Worm (Caenorhabditis elegans) whole organism, L1 larva: ENCODE results near the gene W03F9.2.

Experiments used
- C16A3.4 ChIP-seq: fragments of 150-350 bp; optimal IDR thresholded peaks from 2 replicates; lab custom pipeline; 2014; ENCODE audit warnings: missing biosample characterization, missing genetic modification characterization
- Y116A8C.19 ChIP-seq: sonication (generic microtip); optimal IDR thresholded peaks from 2 replicates; lab custom pipeline; 2016; ENCODE audit warnings: missing compliant biosample characterization, missing genetic modification characterization, borderline replicate concordance
- aha-1 ChIP-seq: fragments of 150-350 bp; optimal IDR thresholded peaks from 2 replicates; lab custom pipeline; 2014; ENCODE audit warnings: missing biosample characterization, missing genetic modification characterization
- alr-1 ChIP-seq: fragments of 200-800 bp; sonication (Bioruptor generic); optimal IDR thresholded peaks from 2 replicates; lab custom pipeline; 2018; ENCODE audit warnings: borderline replicate concordance, mild to moderate bottlenecking, missing genetic modification characterization, missing compliant biosample characterization
- blmp-1 ChIP-seq: fragments of 150-350 bp; optimal IDR thresholded peaks from 2 replicates; lab custom pipeline; 2014; ENCODE audit warnings: missing biosample characterization, missing genetic modification characterization
- ceh-8 ChIP-seq: fragments of 200-800 bp; sonication (Bioruptor generic); optimal IDR thresholded peaks from 2 replicates; lab custom pipeline; 2018; ENCODE audit warnings: mild to moderate bottlenecking, missing genetic modification characterization, moderate library complexity, missing compliant biosample characterization
- ceh-82 ChIP-seq, 3 experiments: fragments of 150-350 bp in 1 of 3; sonication (generic microtip) in 2 of 3; optimal IDR thresholded peaks; 2 replicates each; lab custom pipeline; 2014 to 2017; ENCODE audit warnings: missing biosample characterization in 3 of 3, missing genetic modification characterization in 3 of 3
- ceh-88 ChIP-seq: fragments of 200-800 bp; sonication (Bioruptor generic); IDR thresholded peaks from 2 replicates; pipeline ENCODE4 v1.3.6; 2022; ENCODE audit warnings: missing genetic modification characterization, missing compliant biosample characterization
- dpl-1 ChIP-seq, 3 experiments: fragments of 150-350 bp in 2 of 3; sonication (generic microtip) in 1 of 3; optimal IDR thresholded peaks; 2 replicates each; lab custom pipeline; 2014 to 2017; ENCODE audit warnings: missing biosample characterization in 3 of 3, missing genetic modification characterization in 3 of 3, missing genetic modification reagents in 3 of 3
- dsc-1 ChIP-seq: sonication (generic microtip); optimal IDR thresholded peaks from 2 replicates; lab custom pipeline; 2016; ENCODE audit warnings: mild to moderate bottlenecking, missing genetic modification characterization, missing compliant biosample characterization
- efl-1 ChIP-seq, 4 experiments: fragments of 150-350 bp; optimal IDR thresholded peaks in 3 of 4; peaks in 1 of 4; 1 replicate in 1 of 4; 2 replicates in 3 of 4; lab custom pipeline; 2014; ENCODE audit warnings: missing biosample characterization in 2 of 4, missing genetic modification characterization in 2 of 4, missing genetic modification reagents in 2 of 4
- efl-3 ChIP-seq: fragments of 200-800 bp; sonication (Bioruptor generic); optimal IDR thresholded peaks from 2 replicates; lab custom pipeline; 2018; ENCODE audit warnings: mild to moderate bottlenecking, missing genetic modification characterization, missing compliant biosample characterization
- egl-13 ChIP-seq: sonication (generic microtip); optimal IDR thresholded peaks from 2 replicates; lab custom pipeline; 2016; ENCODE audit warnings: missing genotype, missing genetic modification reagents, missing genetic modification characterization, missing compliant biosample characterization
- elt-3 ChIP-seq, 6 experiments: fragments of 150-350 bp in 1 of 6; sonication (generic microtip); optimal IDR thresholded peaks; 2 replicates each; lab custom pipeline; 2017 to 2018; ENCODE audit warnings: missing biosample characterization in 6 of 6, missing genetic modification characterization in 6 of 6, inconsistent platforms in 1 of 6
- fkh-10 ChIP-seq: sonication (generic microtip); optimal IDR thresholded peaks from 2 replicates; lab custom pipeline; 2017; ENCODE audit warnings: missing biosample characterization, missing genetic modification reagents, missing genetic modification characterization
- fos-1 ChIP-seq: fragments of 150-350 bp; optimal IDR thresholded peaks from 2 replicates; lab custom pipeline; 2014; ENCODE audit warnings: missing biosample characterization, missing genetic modification characterization
- grh-1 ChIP-seq: fragments of 200-800 bp; sonication (Bioruptor generic); IDR thresholded peaks from 2 replicates; pipeline ENCODE4 v1.3.6; 2022; ENCODE audit warnings: missing genetic modification reagents, missing genetic modification characterization, missing compliant biosample characterization
- hlh-17 ChIP-seq: fragments of 200-800 bp; sonication (Bioruptor generic); optimal IDR thresholded peaks from 2 replicates; lab custom pipeline; 2018; ENCODE audit warnings: missing genetic modification characterization, mild to moderate bottlenecking, missing compliant biosample characterization, moderate library complexity, borderline replicate concordance
- hlh-4 ChIP-seq: sonication (generic microtip); optimal IDR thresholded peaks from 2 replicates; lab custom pipeline; 2016; ENCODE audit warnings: mild to moderate bottlenecking, missing genetic modification characterization, missing compliant biosample characterization
- jun-1 ChIP-seq: fragments of 150-350 bp; optimal IDR thresholded peaks from 2 replicates; lab custom pipeline; 2014; ENCODE audit warnings: missing biosample characterization, missing genetic modification reagents, missing genetic modification characterization
- lin-13 ChIP-seq: fragments of 150-350 bp; optimal IDR thresholded peaks from 2 replicates; lab custom pipeline; 2014; ENCODE audit warnings: missing biosample characterization, missing genetic modification reagents, missing genetic modification characterization
- lin-15B ChIP-seq: fragments of 150-350 bp; sonication (generic microtip); optimal IDR thresholded peaks from 3 replicates; lab custom pipeline; 2014; ENCODE audit warnings: missing biosample characterization, missing genetic modification characterization
- lin-35 ChIP-seq, 2 experiments: fragments of 150-350 bp; optimal IDR thresholded peaks; 2 replicates each; lab custom pipeline; 2014; ENCODE audit warnings: missing biosample characterization in 2 of 2, missing genetic modification characterization in 2 of 2, missing genetic modification reagents in 2 of 2
- lin-39 ChIP-seq: fragments of 150-350 bp; optimal IDR thresholded peaks from 2 replicates; lab custom pipeline; 2014; ENCODE audit warnings: missing biosample characterization, missing genetic modification reagents, missing genetic modification characterization
- mab-9 ChIP-seq: fragments of 200-800 bp; sonication (Bioruptor generic); IDR thresholded peaks from 2 replicates; pipeline ENCODE4 v1.3.6; 2022; ENCODE audit warnings: missing genetic modification reagents, missing genetic modification characterization, missing compliant biosample characterization
- mdl-1 ChIP-seq, 2 experiments: fragments of 150-350 bp; optimal IDR thresholded peaks; 2 replicates each; lab custom pipeline; 2014 to 2017; ENCODE audit warnings: missing biosample characterization in 2 of 2, missing genetic modification characterization in 2 of 2, inconsistent platforms in 1 of 2
- mef-2 ChIP-seq: fragments of 150-350 bp; optimal IDR thresholded peaks from 2 replicates; lab custom pipeline; 2014; ENCODE audit warnings: missing biosample characterization, missing genetic modification characterization
- nhr-11 ChIP-seq: fragments of 150-350 bp; optimal IDR thresholded peaks from 2 replicates; lab custom pipeline; 2014; ENCODE audit warnings: missing biosample characterization, missing genetic modification characterization
- nhr-19 ChIP-seq: fragments of 200-800 bp; sonication (Bioruptor generic); conservative IDR thresholded peaks from 2 replicates; pipeline ENCODE4 v1.3.6; 2022; ENCODE audit warnings: missing genetic modification characterization, missing compliant biosample characterization
- nhr-20 ChIP-seq: sonication (generic microtip); optimal IDR thresholded peaks from 2 replicates; lab custom pipeline; 2016; ENCODE audit warnings: mild to moderate bottlenecking, missing genetic modification characterization, missing compliant biosample characterization
- nhr-28 ChIP-seq: fragments of 150-350 bp; optimal IDR thresholded peaks from 2 replicates; lab custom pipeline; 2014; ENCODE audit warnings: missing biosample characterization, missing genetic modification characterization
- nhr-47 ChIP-seq: sonication (generic microtip); optimal IDR thresholded peaks from 2 replicates; lab custom pipeline; 2016; ENCODE audit warnings: mild to moderate bottlenecking, missing genetic modification characterization, moderate library complexity, missing compliant biosample characterization
- nhr-77 ChIP-seq: fragments of 150-350 bp; optimal IDR thresholded peaks from 2 replicates; lab custom pipeline; 2014; ENCODE audit warnings: missing biosample characterization, missing genetic modification characterization
- nhr-84 ChIP-seq: sonication (generic microtip); optimal IDR thresholded peaks from 2 replicates; lab custom pipeline; 2017; ENCODE audit warnings: missing biosample characterization, missing genetic modification characterization
- nhr-85 ChIP-seq: sonication (generic microtip); peaks from one replicate; lab custom pipeline; 2016; ENCODE audit warnings: missing genetic modification characterization, inconsistent platforms, missing compliant biosample characterization
- nhr-90 ChIP-seq: sonication (generic microtip); optimal IDR thresholded peaks from 2 replicates; lab custom pipeline; 2016; ENCODE audit warnings: mild to moderate bottlenecking, missing genetic modification characterization, missing compliant biosample characterization; ENCODE audit not compliant: poor library complexity
- rnt-1 ChIP-seq: sonication (generic microtip); optimal IDR thresholded peaks from 2 replicates; lab custom pipeline; 2016; ENCODE audit warnings: mild to moderate bottlenecking, missing genetic modification characterization, moderate library complexity, missing compliant biosample characterization
- skn-1 ChIP-seq: fragments of 150-350 bp; optimal IDR thresholded peaks from 2 replicates; lab custom pipeline; 2014; ENCODE audit warnings: missing biosample characterization, missing genetic modification characterization
- snpc-4 ChIP-seq: fragments of 150-350 bp; optimal IDR thresholded peaks from 2 replicates; lab custom pipeline; 2014; ENCODE audit warnings: missing biosample characterization, missing genetic modification characterization
- snu-23 ChIP-seq: sonication (generic microtip); optimal IDR thresholded peaks from 2 replicates; lab custom pipeline; 2016; ENCODE audit warnings: missing genetic modification characterization, missing compliant biosample characterization
- sptf-1 ChIP-seq: fragments of 150-350 bp; optimal IDR thresholded peaks from 2 replicates; lab custom pipeline; 2014; ENCODE audit warnings: missing biosample characterization, missing genetic modification characterization
- swsn-7 ChIP-seq: sonication (generic microtip); optimal IDR thresholded peaks from 2 replicates; lab custom pipeline; 2016; ENCODE audit warnings: missing genetic modification characterization, missing compliant biosample characterization
- tlp-1 ChIP-seq: fragments of 150-350 bp; optimal IDR thresholded peaks from 2 replicates; lab custom pipeline; 2014; ENCODE audit warnings: missing biosample characterization, missing genetic modification characterization
- unc-130 ChIP-seq: fragments of 150-350 bp; optimal IDR thresholded peaks from 2 replicates; lab custom pipeline; 2017; ENCODE audit warnings: missing biosample characterization, missing genetic modification characterization, inconsistent platforms
- unc-30 ChIP-seq: sonication (generic microtip); optimal IDR thresholded peaks from 2 replicates; lab custom pipeline; 2017; ENCODE audit warnings: missing biosample characterization, missing genetic modification characterization
- unc-62 ChIP-seq: fragments of 150-350 bp; optimal IDR thresholded peaks from 2 replicates; lab custom pipeline; 2014; ENCODE audit warnings: missing biosample characterization, missing genetic modification reagents, missing genetic modification characterization
- unc-86 ChIP-seq: sonication (generic microtip); optimal IDR thresholded peaks from 2 replicates; lab custom pipeline; 2016; ENCODE audit warnings: missing genetic modification characterization, missing compliant biosample characterization
- ztf-4 ChIP-seq: fragments of 150-350 bp; optimal IDR thresholded peaks from 2 replicates; lab custom pipeline; 2014; ENCODE audit warnings: missing biosample characterization, missing genetic modification characterization

W03F9.2 gene

ce11 chrV:117312-117711 lies 10.5 kb downstream of the W03F9.2 start:
- no peak for TF ChIP-seq nhr-11 (tag; lab: Kevin White, UChicago)
- TF ChIP-seq rnt-1 = peak; percentile 38

- TF ChIP-seq dpl-1 (GFP tag; optimal IDR thresholded peaks at IDR 0.05; lab: Kevin White, UChicago) (no peak), hlh-17 (GFP tag; lab: Kevin White, UChicago) (no peak), sptf-1 (tag; lab: Kevin White, UChicago) (no peak), egl-13 (tag; lab: Kevin White, UChicago) (no peak), blmp-1 (no peak), alr-1 (no peak), nhr-20 (tag; lab: Kevin White, UChicago) (no peak), hlh-4 (tag; lab: Kevin White, UChicago) (no peak), lin-15B (tag; lab: Kevin White, UChicago) (no peak), mef-2 (no peak), snu-23 (GFP tag; lab: Kevin White, UChicago) (no peak), ceh-8 (GFP tag; lab: Kevin White, UChicago) (no peak), mab-9 (no peak), unc-30 (no peak), fkh-10 (GFP tag; lab: Kevin White, UChicago) (no peak), C16A3.4 (tag; lab: Kevin White, UChicago) (no peak)
Measured at ce11 chrV:116243-116642, 11.6 kb downstream of the W03F9.2 start.

- peak; percentile 89 for TF ChIP-seq snu-23 (GFP tag; lab: Kevin White, UChicago)
- TF ChIP-seq aha-1 (tag; lab: Kevin White, UChicago) = no peak
- TF ChIP-seq unc-130 = peak; percentile 86
- no peak for TF ChIP-seq Y116A8C.19 (tag; lab: Kevin White, UChicago)
- TF ChIP-seq dsc-1 (tag; lab: Kevin White, UChicago) = peak; percentile 52
- no peak for TF ChIP-seq swsn-7 (tag; lab: Kevin White, UChicago)
- TF ChIP-seq unc-86 (tag; lab: Kevin White, UChicago) = no peak
- no peak for TF ChIP-seq tlp-1 (tag; lab: Kevin White, UChicago)
- peak in 1 of 2 experiments; percentile 53 for TF ChIP-seq mdl-1 (tag; optimal IDR thresholded peaks at IDR 0.05; lab: Kevin White, UChicago)
- peak; percentile 37 for TF ChIP-seq fkh-10 (GFP tag; lab: Kevin White, UChicago)
- no peak for TF ChIP-seq nhr-47 (tag; lab: Kevin White, UChicago)
- TF ChIP-seq nhr-77 (tag; lab: Kevin White, UChicago) = peak; percentile 58
- no peak for TF ChIP-seq nhr-11 (tag; lab: Kevin White, UChicago)
- TF ChIP-seq snpc-4 (tag; lab: Kevin White, UChicago) = peak; percentile 39
- TF ChIP-seq lin-39 (tag; lab: Kevin White, UChicago) = peak; percentile 1
- TF ChIP-seq skn-1 (tag; lab: Kevin White, UChicago) = peak; percentile 84
- no peak for TF ChIP-seq unc-62 (GFP tag; lab: Kevin White, UChicago)
- TF ChIP-seq nhr-90 (tag; lab: Kevin White, UChicago) = peak; percentile 32
- TF ChIP-seq jun-1 (tag; lab: Kevin White, UChicago) = peak; percentile 54
- no peak for TF ChIP-seq nhr-28 (tag; lab: Kevin White, UChicago)
- TF ChIP-seq ztf-4 (tag; lab: Kevin White, UChicago) = no peak
- TF ChIP-seq grh-1 (GFP tag; lab: Robert Waterston, UW) = no peak
- TF ChIP-seq efl-3 (GFP tag; lab: Kevin White, UChicago) = no peak
- TF ChIP-seq nhr-19 (GFP tag; lab: Robert Waterston, UW) = peak; percentile 62
- peak; percentile 77 for TF ChIP-seq nhr-85 (tag; lab: Kevin White, UChicago)
- TF ChIP-seq lin-35 (GFP tag; optimal IDR thresholded peaks at IDR 0.05; lab: Kevin White, UChicago) = peak; percentile 82 to 92
- peak; percentile 51 for TF ChIP-seq fos-1
- TF ChIP-seq egl-13 (tag; lab: Kevin White, UChicago) = peak; percentile 56
- TF ChIP-seq efl-1 (optimal IDR thresholded peaks at IDR 0.05; lab: Kevin White, UChicago) = peak; percentile 79 to 82
- TF ChIP-seq efl-1 (GFP tag; optimal IDR thresholded peaks at IDR 0.05 in 1 of 2; lab: Kevin White, UChicago) = peak; percentile 84 to 98
- TF ChIP-seq lin-13 (GFP tag; lab: Kevin White, UChicago) = peak; percentile 54
- no peak for TF ChIP-seq nhr-84
- TF ChIP-seq ceh-88 (GFP tag; lab: Robert Waterston, UW) = 0 out of 2 replicates have a peak, but pooled peaks have one; percentile 41
- TF ChIP-seq hlh-4 (tag; lab: Kevin White, UChicago) = no peak
- peak; percentile 79 for TF ChIP-seq nhr-20 (tag; lab: Kevin White, UChicago)
- peak; percentile 66 for TF ChIP-seq blmp-1
- peak in 3 of 6 experiments; percentile 37 to 56 (median 43) for TF ChIP-seq elt-3 (tag; optimal IDR thresholded peaks at IDR 0.05; lab: Kevin White, UChicago)
- peak; percentile 46 to 93 (median 79) for TF ChIP-seq ceh-82 (tag; optimal IDR thresholded peaks at IDR 0.05; lab: Kevin White, UChicago)
- no peak for TF ChIP-seq hlh-17 (GFP tag; lab: Kevin White, UChicago)
Measured at ce11 chrV:104474-104873, 23.4 kb downstream of the W03F9.2 start, which contains the start of gene picd-1. Gene picd-1 (plus strand): TSS chrV:104825.
